Fruit fly (Drosophila melanogaster) whole organism, adult: Measurements from ENCODE around the gene Gale.

Experiments used
- CG11617 ChIP-seq: fragments of 200-800 bp; sonication (Bioruptor generic); optimal IDR thresholded peaks from 2 replicates; lab custom pipeline; 2017; ENCODE audit warnings: mild to moderate bottlenecking, missing biosample characterization, missing genetic modification reagents, missing genetic modification characterization
- CG12768 ChIP-seq: fragments of 200-800 bp; sonication (Bioruptor generic); optimal IDR thresholded peaks from 2 replicates; lab custom pipeline; 2017; ENCODE audit warnings: missing biosample characterization, missing genetic modification characterization, mild to moderate bottlenecking, moderate library complexity, missing genetic modification reagents
- CG14711 ChIP-seq: fragments of 200-800 bp; sonication (Bioruptor generic); optimal IDR thresholded peaks from 2 replicates; lab custom pipeline; 2018; ENCODE audit warnings: missing biosample characterization, mild to moderate bottlenecking, missing genetic modification characterization, moderate library complexity
- CG1620 ChIP-seq: fragments of 200-800 bp; sonication (Bioruptor generic); optimal IDR thresholded peaks from 2 replicates; lab custom pipeline; 2016; ENCODE audit warnings: missing biosample characterization, missing genetic modification characterization
- CG33017 ChIP-seq: fragments of 200-800 bp; sonication (Bioruptor generic); optimal IDR thresholded peaks from 2 replicates; lab custom pipeline; 2018; ENCODE audit warnings: missing biosample characterization, mild to moderate bottlenecking, missing genetic modification characterization, moderate library complexity
- CG5204 ChIP-seq: fragments of 200-800 bp; sonication (Bioruptor generic); optimal IDR thresholded peaks from 2 replicates; lab custom pipeline; 2016; ENCODE audit warnings: missing biosample characterization, missing genetic modification characterization
- CG7045 ChIP-seq: fragments of 200-800 bp; sonication (Bioruptor generic); optimal IDR thresholded peaks from 2 replicates; lab custom pipeline; 2017; ENCODE audit warnings: missing biosample characterization, mild to moderate bottlenecking, missing genetic modification characterization
- CG7101 ChIP-seq: fragments of 200-800 bp; sonication (Bioruptor generic); optimal IDR thresholded peaks from 2 replicates; lab custom pipeline; 2018; ENCODE audit warnings: missing biosample characterization, mild to moderate bottlenecking, missing genetic modification characterization, moderate library complexity
- Clk ChIP-seq: fragments of 200-800 bp; sonication (Bioruptor generic); optimal IDR thresholded peaks from 2 replicates; lab custom pipeline; 2017; ENCODE audit warnings: missing biosample characterization, missing genetic modification characterization
- Crg-1 ChIP-seq: fragments of 200-800 bp; sonication (Bioruptor generic); optimal IDR thresholded peaks from 2 replicates; lab custom pipeline; 2016; ENCODE audit warnings: missing biosample characterization, missing genetic modification characterization
- Hr96 ChIP-seq: fragments of 200-800 bp; sonication (Bioruptor generic); optimal IDR thresholded peaks from 2 replicates; lab custom pipeline; 2016; ENCODE audit warnings: missing biosample characterization, missing genetic modification characterization
- Mnt ChIP-seq: fragments of 200-800 bp; sonication (Bioruptor generic); optimal IDR thresholded peaks from 2 replicates; lab custom pipeline; 2016; ENCODE audit warnings: missing biosample characterization, mild to moderate bottlenecking, missing genetic modification characterization
- bab1 ChIP-seq: fragments of 200-800 bp; sonication (Bioruptor generic); optimal IDR thresholded peaks from 3 replicates; lab custom pipeline; 2019; ENCODE audit warnings: missing biosample characterization, mild to moderate bottlenecking, missing genetic modification characterization, moderate library complexity
- cic ChIP-seq: fragments of 200-800 bp; sonication (Bioruptor generic); optimal IDR thresholded peaks from 2 replicates; lab custom pipeline; 2017; ENCODE audit warnings: missing biosample characterization, mild to moderate bottlenecking, missing genetic modification characterization, moderate library complexity
- cnc ChIP-seq, 2 experiments: fragments of >200 bp; optimal IDR thresholded peaks; 2 replicates each; lab custom pipeline; 2017
- kay ChIP-seq: fragments of 200-800 bp; sonication (Bioruptor generic); peaks from one replicate; lab custom pipeline; 2016; ENCODE audit warnings: missing biosample characterization, missing genetic modification characterization, borderline replicate concordance
- ovo ChIP-seq: fragments of 200-800 bp; sonication (Bioruptor generic); optimal IDR thresholded peaks from 2 replicates; lab custom pipeline; 2016; ENCODE audit warnings: missing biosample characterization, missing genetic modification characterization
- pad ChIP-seq: fragments of 200-800 bp; sonication (Bioruptor generic); optimal IDR thresholded peaks from 3 replicates; lab custom pipeline; 2017; ENCODE audit warnings: missing biosample characterization, missing genetic modification characterization, mild to moderate bottlenecking, moderate library complexity, missing genetic modification reagents
- tj ChIP-seq: fragments of 200-800 bp; sonication (Bioruptor generic); optimal IDR thresholded peaks from 3 replicates; lab custom pipeline; 2017; ENCODE audit warnings: missing biosample characterization, mild to moderate bottlenecking, missing genetic modification characterization, moderate library complexity
- toe ChIP-seq: fragments of 200-800 bp; sonication (Bioruptor generic); optimal IDR thresholded peaks from 2 replicates; lab custom pipeline; 2016; ENCODE audit warnings: missing biosample characterization, missing genetic modification characterization

The Gale gene

dm6 chr3L:690031-690686 is 41.8 kb downstream of the Gale start, which contains the start of the genes CG32483 and RabX6:
CG32483 (minus strand) TSS chr3L:690081.
RabX6 (plus strand) TSS chr3L:690517.
- peak; percentile 36 for TF ChIP-seq bab1 (GFP tag; lab: Kevin White, UChicago)
- TF ChIP-seq CG7045, result no peak
- peak; percentile 73 for TF ChIP-seq CG14711 (tag; lab: Kevin White, UChicago)

dm6 chr3L:692699-693098 is 44.3 kb downstream of the Gale start, which contains the start of gene Vti1a:
Vti1a (minus strand) TSS chr3L:692919.
- no peak for TF ChIP-seq CG11617
- TF ChIP-seq bab1 (GFP tag; lab: Kevin White, UChicago), result peak; percentile 36
- no peak for TF ChIP-seq CG5204 (GFP tag; lab: Kevin White, UChicago)

dm6 chr3L:695510-695909 is 47.2 kb downstream of the Gale start:
- TF ChIP-seq tj (GFP tag; lab: Kevin White, UChicago) (no peak), CG33017 (tag; lab: Kevin White, UChicago) (no peak)

- TF ChIP-seq Crg-1 (GFP tag; lab: Kevin White, UChicago) (no peak), Mnt (GFP tag; lab: Kevin White, UChicago) (no peak), CG14711 (tag; lab: Kevin White, UChicago) (peak; percentile 54), ovo (GFP tag; lab: Kevin White, UChicago) (no peak), CG12768 (GFP tag; lab: Kevin White, UChicago) (peak; percentile 51), CG7045 (peak; percentile 63), pad (peak; percentile 11), cnc (optimal IDR thresholded peaks at IDR 0.05; lab: Kevin White, UChicago) (no peak), cic (GFP tag; lab: Kevin White, UChicago) (no peak), CG11617 (no peak), kay (GFP tag; lab: Kevin White, UChicago) (peak; percentile 32), CG33017 (tag; lab: Kevin White, UChicago) (peak; percentile 58), CG1620 (no peak), Hr96 (no peak), tj (GFP tag; lab: Kevin White, UChicago) (no peak), Clk (GFP tag; lab: Kevin White, UChicago) (no peak), CG7101 (peak; percentile 58), CG5204 (GFP tag; lab: Kevin White, UChicago) (peak; percentile 31), bab1 (GFP tag; lab: Kevin White, UChicago) (no peak), toe (GFP tag; lab: Kevin White, UChicago) (no peak)
Measured at dm6 chr3L:696404-697054, 48.2 kb downstream of the Gale start.

dm6 chr3L:697055-697427 is 48.7 kb downstream of the Gale start:
- TF ChIP-seq Hr96 (no peak), bab1 (GFP tag; lab: Kevin White, UChicago) (no peak)

- TF ChIP-seq toe (GFP tag; lab: Kevin White, UChicago), result no peak
- TF ChIP-seq CG5204 (GFP tag; lab: Kevin White, UChicago), result no peak
- TF ChIP-seq CG7045, result no peak
- no peak for TF ChIP-seq CG11617
- no peak for TF ChIP-seq Clk (GFP tag; lab: Kevin White, UChicago)
- no peak for TF ChIP-seq cnc (optimal IDR thresholded peaks at IDR 0.05; lab: Kevin White, UChicago)
- no peak for TF ChIP-seq tj (GFP tag; lab: Kevin White, UChicago)
- no peak for TF ChIP-seq bab1 (GFP tag; lab: Kevin White, UChicago)
- no peak for TF ChIP-seq kay (GFP tag; lab: Kevin White, UChicago)
- no peak for TF ChIP-seq Hr96
- no peak for TF ChIP-seq cic (GFP tag; lab: Kevin White, UChicago)
- no peak for TF ChIP-seq Mnt (GFP tag; lab: Kevin White, UChicago)
- no peak for TF ChIP-seq Crg-1 (GFP tag; lab: Kevin White, UChicago)
- TF ChIP-seq CG7101, result no peak
- no peak for TF ChIP-seq ovo (GFP tag; lab: Kevin White, UChicago)
- TF ChIP-seq CG33017 (tag; lab: Kevin White, UChicago), result no peak
- no peak for TF ChIP-seq pad
- no peak for TF ChIP-seq CG14711 (tag; lab: Kevin White, UChicago)
- TF ChIP-seq CG12768 (GFP tag; lab: Kevin White, UChicago), result no peak
Measured at dm6 chr3L:697724-698123, 49.4 kb downstream of the Gale start.

dm6 chr3L:698748-699367 is 50.5 kb downstream of the Gale start, which contains the start of gene CG13894:
CG13894 (minus strand) TSS chr3L:699144.
- TF ChIP-seq CG33017 (tag; lab: Kevin White, UChicago) (no peak), kay (GFP tag; lab: Kevin White, UChicago) (peak; percentile 39), pad (no peak), CG7101 (no peak)
